Worm (Caenorhabditis elegans): Measurements from ENCODE around the gene R10E9.3.

DNA sequence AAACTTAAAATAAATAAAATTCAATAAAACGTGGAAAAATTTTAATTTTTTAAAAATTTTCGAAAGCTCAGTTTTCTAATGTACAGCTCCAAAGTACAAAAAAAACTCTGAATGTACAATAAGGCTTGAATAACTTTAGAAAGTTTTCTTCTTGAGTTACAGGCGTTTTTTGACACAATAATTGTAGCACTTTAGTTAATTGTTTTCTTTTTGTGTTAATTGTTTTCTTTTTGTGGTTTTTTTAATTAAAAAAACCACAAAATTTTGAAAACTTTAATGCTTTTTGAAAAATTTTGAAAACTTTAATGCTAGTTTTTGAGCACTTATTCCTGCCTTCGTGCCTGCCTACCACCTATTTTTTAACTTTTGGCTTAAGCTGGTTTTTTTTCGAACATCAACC is 4.2 kb downstream of the R10E9.3 start, which contains the start of gene R10E9.2:
- TF ChIP-seq attf-4 (tag; optimal IDR thresholded peaks at IDR 0.05) (no peak), dve-1 (tag; optimal IDR thresholded peaks at IDR 0.05; ENCODE audit: insufficient read depth) (no peak), ceh-82 (tag; optimal IDR thresholded peaks at IDR 0.05) (no peak), unc-62 (GFP tag; optimal IDR thresholded peaks at IDR 0.05 in 1 of 2) (no peak), unc-62 (tag; optimal IDR thresholded peaks at IDR 0.05) (no peak), php-3 (GFP tag; IDR thresholded peaks at IDR 0.05) (no peak), ceh-28 (tag; optimal IDR thresholded peaks at IDR 0.05) (no peak), nhr-76 (tag; optimal IDR thresholded peaks at IDR 0.05) (no peak), sdz-12 (GFP tag; optimal IDR thresholded peaks at IDR 0.05) (no peak)

Measured in whole organism, L4 larva.